Fruit fly (Drosophila melanogaster): ENCODE data around the gene CG32756.

The CG32756 gene

DNA sequence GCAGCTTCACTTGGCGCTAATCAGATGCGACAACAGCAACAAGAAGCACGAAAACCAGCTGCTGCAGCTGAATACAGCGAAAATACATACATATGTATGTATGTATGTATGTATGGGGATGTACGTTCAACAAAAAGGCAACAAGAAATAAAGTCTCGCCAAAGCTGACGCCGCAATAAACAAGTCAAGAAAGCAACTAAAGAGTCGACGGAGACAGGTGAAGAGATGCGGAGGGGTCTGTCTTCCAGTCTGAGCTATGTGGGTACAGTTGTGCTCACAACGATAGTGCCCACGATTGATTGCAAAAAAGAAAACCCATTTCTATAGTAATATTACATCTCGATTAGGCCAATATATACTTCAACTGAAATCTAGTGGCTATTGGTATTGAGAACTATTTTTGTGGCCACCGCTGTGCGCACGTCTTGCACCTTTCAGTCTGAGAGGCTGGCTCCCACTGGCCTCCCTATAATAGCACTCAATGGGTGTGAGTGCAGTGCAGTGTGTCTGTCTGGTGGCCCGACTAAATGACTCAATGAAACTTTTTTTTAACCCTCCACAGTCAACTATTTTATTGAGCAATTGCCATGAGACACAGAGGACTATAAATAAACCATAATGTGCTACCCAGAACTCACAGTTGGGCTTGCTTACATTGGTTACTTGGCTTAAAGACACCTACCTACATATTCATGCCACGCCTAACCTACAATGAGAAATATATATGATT, 49.5 kb upstream of the CG32756 start (continued):
- TF ChIP-seq zfh2 (GFP tag; optimal IDR thresholded peaks at IDR 0.05) (peak; percentile 30), CG11696 (GFP tag; IDR thresholded peaks at IDR 0.05) (peak; percentile 96), CG7963 (GFP tag; IDR thresholded peaks at IDR 0.05; ENCODE audit: partially characterized antibody) (no peak), pum (GFP tag; optimal IDR thresholded peaks at IDR 0.05) (peak; percentile 82), pb (GFP tag; optimal IDR thresholded peaks at IDR 0.05) (peak; percentile 84), CG3281 (GFP tag; optimal IDR thresholded peaks at IDR 0.05) (peak; percentile 75), CG4854 (GFP tag; optimal IDR thresholded peaks at IDR 0.05) (peak; percentile 70), eve (GFP tag; optimal IDR thresholded peaks at IDR 0.05) (peak in 1 of 2 experiments; percentile 95), Ravus (GFP tag; IDR thresholded peaks at IDR 0.05) (peak; percentile 76), bcd (GFP tag; optimal IDR thresholded peaks at IDR 0.05) (peak; percentile 88), inv (GFP tag; IDR thresholded peaks at IDR 0.05; ENCODE audit: partially characterized antibody) (no peak), CG10209 (GFP tag; optimal IDR thresholded peaks at IDR 0.05) (peak; percentile 89), CG17612 (GFP tag; IDR thresholded peaks at IDR 0.05) (peak; percentile 81), nau (GFP tag; optimal IDR thresholded peaks at IDR 0.05) (peak; percentile 85), chif (GFP tag; optimal IDR thresholded peaks at IDR 0.05) (peak; percentile 92), sd (tag; optimal IDR thresholded peaks at IDR 0.05) (peak; percentile 67), D (optimal IDR thresholded peaks at IDR 0.05) (no peak), D (GFP tag; optimal IDR thresholded peaks at IDR 0.05) (peak; percentile 92), gcm2 (GFP tag; optimal IDR thresholded peaks at IDR 0.05) (peak; percentile 74), bbx (GFP tag; IDR thresholded peaks at IDR 0.05; ENCODE audit: partially characterized antibody) (no peak), Dip2 (GFP tag; IDR thresholded peaks at IDR 0.05) (no peak; the same call in 1 of the 2 replicates), Hand (GFP tag; optimal IDR thresholded peaks at IDR 0.05) (peak; percentile 59), wek (GFP tag; optimal IDR thresholded peaks at IDR 0.05) (peak; percentile 77), CG2202 (tag; optimal IDR thresholded peaks at IDR 0.05) (peak; percentile 76), CG13894 (tag; optimal IDR thresholded peaks at IDR 0.05) (no peak), Antp (GFP tag; optimal IDR thresholded peaks at IDR 0.05) (peak; percentile 91), pfk (GFP tag; optimal IDR thresholded peaks at IDR 0.05) (no peak), CG1832 (GFP tag; optimal IDR thresholded peaks at IDR 0.05) (no peak), nmo (GFP tag; optimal IDR thresholded peaks at IDR 0.05) (peak; percentile 92), CG8944 (GFP tag; optimal IDR thresholded peaks at IDR 0.05) (peak; percentile 88), zen2 (GFP tag; IDR thresholded peaks at IDR 0.05; ENCODE audit: partially characterized antibody) (no peak), MTF-1 (GFP tag; optimal IDR thresholded peaks at IDR 0.05; ENCODE audit: borderline replicate concordance) (peak; percentile 81), Xrp1 (GFP tag; IDR thresholded peaks at IDR 0.05) (peak; percentile 94), odd (GFP tag; optimal IDR thresholded peaks at IDR 0.05) (peak; percentile 83), D19A (tag; optimal IDR thresholded peaks at IDR 0.05) (peak; percentile 86), CG11695 (GFP tag; IDR thresholded peaks at IDR 0.05) (peak; percentile 90), CG14667 (GFP tag; IDR thresholded peaks at IDR 0.05) (peak; percentile 85), prd (optimal IDR thresholded peaks at IDR 0.05) (no peak), prd (GFP tag; IDR thresholded peaks at IDR 0.05) (peak; percentile 92), hth (optimal IDR thresholded peaks at IDR 0.05) (no peak), CG11247 (GFP tag; IDR thresholded peaks at IDR 0.05) (peak; percentile 84), CG31365 (tag; optimal IDR thresholded peaks at IDR 0.05) (peak; percentile 78), Jarid2 (GFP tag; optimal IDR thresholded peaks at IDR 0.05) (peak; percentile 65), CG13287 (GFP tag; IDR thresholded peaks at IDR 0.05; ENCODE audit: partially characterized antibody) (no peak), Med (GFP tag) (peak; percentile 99), HLH54F (GFP tag; optimal IDR thresholded peaks at IDR 0.05) (peak; percentile 83), NfI (GFP tag; optimal IDR thresholded peaks at IDR 0.05) (peak; percentile 87), CG4730 (GFP tag; IDR thresholded peaks at IDR 0.05) (peak; percentile 78), Awh (GFP tag; IDR thresholded peaks at IDR 0.05) (peak; percentile 92)
